Worm (Caenorhabditis elegans): ENCODE data around the gene rpl-15.

ce11 chrIV:615244-615643 is 39.1 kb downstream of the rpl-15 start, which contains the start of gene C18H7.1:
- no peak for TF ChIP-seq nfya-1 (tag; optimal IDR thresholded peaks at IDR 0.05; ENCODE audit: insufficient read depth)
- TF ChIP-seq skn-1 (tag; optimal IDR thresholded peaks at IDR 0.05): no peak
- no peak for TF ChIP-seq ama-1 (optimal IDR thresholded peaks at IDR 0.05)
- no peak for TF ChIP-seq unc-62 (GFP tag; optimal IDR thresholded peaks at IDR 0.05)
- TF ChIP-seq egl-27 (tag; optimal IDR thresholded peaks at IDR 0.05): no peak
- TF ChIP-seq nhr-77 (tag; optimal IDR thresholded peaks at IDR 0.05): no peak
- TF ChIP-seq pha-4 (tag; optimal IDR thresholded peaks at IDR 0.05): no peak
